Worm (Caenorhabditis elegans): ENCODE results near the gene npr-37.

- TF ChIP-seq him-1 (tag; optimal IDR thresholded peaks at IDR 0.05) (no peak), W03F9.2 (tag; optimal IDR thresholded peaks at IDR 0.05) (no peak)
Observed at ce11 chrIV:425052-425451, 55.9 kb downstream of the npr-37 start, which contains the start of gene daf-18.
